Fruit fly (Drosophila melanogaster) whole organism, embryonic: Measurements from ENCODE around the gene CG18063.

Source experiments
- B-H1 ChIP-seq: fragments of 200-800 bp; sonication (Bioruptor generic); IDR thresholded peaks from 3 replicates; pipeline ENCODE4 v1.3.6; 2022; ENCODE audit warnings: missing biosample characterization, missing genetic modification characterization
- Bgb ChIP-seq: fragments of 200-800 bp; sonication (Bioruptor generic); IDR thresholded peaks from 2 replicates; pipeline ENCODE4 v1.3.6; 2022; ENCODE audit warnings: missing biosample characterization, missing genetic modification characterization; ENCODE audit not compliant: partially characterized antibody
- CG10267 ChIP-seq: fragments of 200-800 bp; sonication (Bioruptor generic); optimal IDR thresholded peaks from 2 replicates; lab custom pipeline; 2018; ENCODE audit warnings: missing biosample characterization, mild to moderate bottlenecking, missing genetic modification characterization, moderate library complexity
- CG10366 ChIP-seq: fragments of 200-800 bp; sonication (Bioruptor generic); IDR thresholded peaks from 2 replicates; pipeline ENCODE4 v1.3.6; 2022; ENCODE audit warnings: missing biosample characterization, missing genetic modification characterization
- CG11723 ChIP-seq: fragments of 200-800 bp; sonication (Bioruptor generic); optimal IDR thresholded peaks from 2 replicates; lab custom pipeline; 2017; ENCODE audit warnings: missing biosample characterization, mild to moderate bottlenecking, missing genetic modification characterization
- CG12942 ChIP-seq: fragments of 200-800 bp; sonication (Bioruptor generic); optimal IDR thresholded peaks from 3 replicates; lab custom pipeline; 2016; ENCODE audit warnings: missing biosample characterization, missing genetic modification characterization
- CG31224 ChIP-seq: fragments of 200-800 bp; sonication (Bioruptor generic); IDR thresholded peaks from 2 replicates; pipeline ENCODE4 v1.3.6; 2022; ENCODE audit warnings: missing biosample characterization, missing genetic modification characterization
- CG7963 ChIP-seq: fragments of 200-800 bp; sonication (Bioruptor generic); IDR thresholded peaks from 3 replicates; pipeline ENCODE4 v1.3.6; 2022; ENCODE audit warnings: missing biosample characterization, missing genetic modification characterization; ENCODE audit not compliant: partially characterized antibody
- Ets97D ChIP-seq: fragments of 200-800 bp; sonication (Bioruptor generic); optimal IDR thresholded peaks from 3 replicates; lab custom pipeline; 2016; ENCODE audit warnings: missing biosample characterization, missing genetic modification characterization
- Hmr ChIP-seq: fragments of 200-800 bp; sonication (Bioruptor generic); optimal IDR thresholded peaks from 3 replicates; lab custom pipeline; 2017; ENCODE audit warnings: mild to moderate bottlenecking, missing biosample characterization, missing genetic modification reagents, missing genetic modification characterization
- Max ChIP-seq: fragments of 200-800 bp; sonication (Bioruptor generic); optimal IDR thresholded peaks from 2 replicates; lab custom pipeline; 2016; ENCODE audit warnings: missing biosample characterization, mild to moderate bottlenecking, missing genetic modification characterization
- Oli ChIP-seq: fragments of 200-800 bp; sonication (Bioruptor generic); optimal IDR thresholded peaks from 2 replicates; lab custom pipeline; 2018; ENCODE audit warnings: missing biosample characterization, mild to moderate bottlenecking, missing genetic modification characterization, moderate library complexity
- al ChIP-seq: fragments of 200-800 bp; sonication (Bioruptor generic); IDR thresholded peaks from 2 replicates; pipeline ENCODE4 v1.3.6; 2022; ENCODE audit warnings: missing biosample characterization, missing genetic modification characterization
- ap ChIP-seq: fragments of 200-800 bp; sonication (Bioruptor generic); IDR thresholded peaks from 2 replicates; pipeline ENCODE4 v1.3.6; 2022; ENCODE audit warnings: missing biosample characterization, missing genetic modification characterization
- ato ChIP-seq: fragments of 200-800 bp; sonication (Bioruptor generic); IDR thresholded peaks from 2 replicates; pipeline ENCODE4 v1.3.6; 2022; ENCODE audit warnings: missing biosample characterization, missing genetic modification characterization; ENCODE audit not compliant: partially characterized antibody
- crol ChIP-seq: fragments of 200-800 bp; sonication (Bioruptor generic); IDR thresholded peaks from 2 replicates; pipeline ENCODE4 v1.3.6; 2022; ENCODE audit warnings: missing biosample characterization, missing genetic modification characterization
- crp ChIP-seq, 2 experiments: fragments of 200-800 bp; sonication (Bioruptor generic); optimal IDR thresholded peaks; 2 replicates in 1 of 2; 3 replicates in 1 of 2; lab custom pipeline; 2017; ENCODE audit warnings: missing biosample characterization in 2 of 2, missing genetic modification characterization in 2 of 2, mild to moderate bottlenecking in 1 of 2, moderate library complexity in 1 of 2
- dmrt11E ChIP-seq: fragments of 200-800 bp; sonication (Bioruptor generic); optimal IDR thresholded peaks from 3 replicates; lab custom pipeline; 2018; ENCODE audit warnings: missing biosample characterization, mild to moderate bottlenecking, missing genetic modification characterization, moderate library complexity
- gsb-n ChIP-seq: fragments of 200-800 bp; sonication (Bioruptor generic); optimal IDR thresholded peaks from 3 replicates; lab custom pipeline; 2018; ENCODE audit warnings: missing biosample characterization, mild to moderate bottlenecking, missing genetic modification characterization
- lbe ChIP-seq: fragments of 200-800 bp; sonication (Bioruptor generic); optimal IDR thresholded peaks from 2 replicates; lab custom pipeline; 2016; ENCODE audit warnings: missing biosample characterization, mild to moderate bottlenecking, missing genetic modification characterization
- odd ChIP-seq: fragments of 200-800 bp; sonication (Bioruptor generic); optimal IDR thresholded peaks from 2 replicates; lab custom pipeline; 2017; ENCODE audit warnings: missing biosample characterization, mild to moderate bottlenecking, missing genetic modification characterization
- pan ChIP-seq, 4 experiments: fragments of >200 bp in 3 of 4; fragments of 200-800 bp in 1 of 4; sonication (Bioruptor generic) in 1 of 4; optimal IDR thresholded peaks in 3 of 4; IDR thresholded peaks in 1 of 4; 2 replicates each; pipeline versions ENCODE4 v1.3.6 to Lab custom; 2017 to 2022; ENCODE audit warnings: missing biosample characterization in 2 of 4, missing genetic modification characterization in 2 of 4, mixed read lengths in 1 of 4
- sim ChIP-seq: fragments of 200-800 bp; sonication (Bioruptor generic); IDR thresholded peaks from 2 replicates; pipeline ENCODE4 v1.3.6; 2022; ENCODE audit warnings: missing biosample characterization, missing genetic modification characterization
- tio ChIP-seq: fragments of 200-800 bp; sonication (Bioruptor generic); optimal IDR thresholded peaks from 2 replicates; lab custom pipeline; 2017; ENCODE audit warnings: missing biosample characterization, missing genetic modification characterization, inconsistent platforms
- tup ChIP-seq: fragments of 200-800 bp; sonication (Bioruptor generic); optimal IDR thresholded peaks from 2 replicates; lab custom pipeline; 2016; ENCODE audit warnings: missing biosample characterization, mild to moderate bottlenecking, missing genetic modification characterization, moderate library complexity
- twi ChIP-seq: fragments of 200-800 bp; optimal IDR thresholded peaks from 2 replicates; lab custom pipeline; 2019; ENCODE audit warnings: missing biosample characterization, mild to moderate bottlenecking, missing genetic modification characterization, moderate library complexity

CG18063 gene

dm6 chr2L:16004025-16004424 lies 46.4 kb downstream of the CG18063 start, which contains the start of the genes CG13245 and CG43816:
Gene CG13245, plus strand, starts transcription at chr2L:16004325.
Gene CG43816, plus strand, starts transcription at chr2L:16004325.
- TF ChIP-seq Ets97D (no peak), pan (optimal IDR thresholded peaks at IDR 0.05; lab: Kevin White, UChicago) (no peak), pan (GFP tag; optimal IDR thresholded peaks at IDR 0.05 in 1 of 2, IDR thresholded peaks at IDR 0.05 in 1 of 2) (no peak), CG10366 (GFP tag; lab: Robert Waterston, UW) (no peak), CG11723 (GFP tag; lab: Kevin White, UChicago) (no peak), dmrt11E (tag; lab: Kevin White, UChicago) (no peak), al (GFP tag; lab: Robert Waterston, UW) (no peak), tio (GFP tag; lab: Kevin White, UChicago) (no peak), Bgb (GFP tag; lab: Robert Waterston, UW) (no peak), Hmr (GFP tag; lab: Kevin White, UChicago) (no peak)

DNA sequence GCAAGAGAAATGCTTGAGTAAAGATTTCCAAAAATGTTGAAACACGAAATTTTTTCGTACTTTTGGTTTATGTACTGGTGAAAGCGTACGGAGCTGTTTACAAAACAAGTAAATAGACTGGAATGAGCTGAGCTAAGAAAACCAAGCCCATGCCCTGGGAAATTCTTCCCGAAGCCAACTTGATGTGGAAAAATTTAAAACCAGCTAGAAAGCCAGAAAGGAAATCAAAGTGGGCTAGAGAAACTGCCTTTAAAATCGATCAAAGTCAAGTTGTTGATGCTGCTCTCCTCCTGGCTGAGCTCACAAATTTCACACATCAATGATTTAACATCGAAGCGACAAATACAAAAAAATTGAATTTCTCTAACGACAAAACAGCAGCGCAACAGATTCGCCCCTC lies 48.5 kb downstream of the CG18063 start, which contains the start of gene CG31820:
Gene CG31820, minus strand, starts transcription at position 101 of the 400 bp plus-strand sequence.
- no peak for TF ChIP-seq odd (GFP tag; lab: Kevin White, UChicago)
- TF ChIP-seq lbe, result no peak
- no peak for TF ChIP-seq ap (GFP tag; lab: Robert Waterston, UW)
- TF ChIP-seq CG12942, result no peak
- no peak for TF ChIP-seq B-H1 (GFP tag; lab: Robert Waterston, UW)
- no peak for TF ChIP-seq tup (GFP tag; lab: Kevin White, UChicago)
- no peak for TF ChIP-seq sim (GFP tag; lab: Robert Waterston, UW)
- TF ChIP-seq Max, result no peak
- TF ChIP-seq crp (GFP tag; optimal IDR thresholded peaks at IDR 0.05; lab: Kevin White, UChicago), result no peak
- TF ChIP-seq twi (tag; lab: Kevin White, UChicago), result no peak
- TF ChIP-seq CG31224, result no peak
- TF ChIP-seq crol (GFP tag; lab: Robert Waterston, UW), result no peak
- no peak for TF ChIP-seq CG10267 (tag; lab: Kevin White, UChicago)
- no peak for TF ChIP-seq gsb-n (tag; lab: Kevin White, UChicago)
- TF ChIP-seq Oli (tag; lab: Kevin White, UChicago), result no peak
- no peak for TF ChIP-seq CG7963 (GFP tag; lab: Robert Waterston, UW)
- TF ChIP-seq ato (GFP tag; lab: Robert Waterston, UW), result no peak
- TF ChIP-seq, all 482 proteins: peak for 0
